Worm (Caenorhabditis elegans) whole organism, L4/young adult: ENCODE measurements around the gene F11G11.5.
"Not testable (repeated sequence)": the region's sequence is repeated elsewhere in the genome, so short reads cannot be mapped to it uniquely, and the experiment has no call there.

ENCODE experiments used
- W03F9.2 ChIP-seq: fragments of 150-350 bp; optimal IDR thresholded peaks from 2 replicates; lab custom pipeline; 2014; ENCODE audit warnings: missing biosample characterization, missing genetic modification characterization
- dao-5 ChIP-seq: sonication (generic microtip); optimal IDR thresholded peaks from 2 replicates; lab custom pipeline; 2016; ENCODE audit warnings: missing genotype, missing genetic modification characterization, moderate library complexity, missing compliant biosample characterization
- him-1 ChIP-seq: sonication (generic microtip); optimal IDR thresholded peaks from 2 replicates; lab custom pipeline; 2016; ENCODE audit warnings: missing genotype, missing genetic modification reagents, missing genetic modification characterization, missing compliant biosample characterization

F11G11.5 gene

DNA sequence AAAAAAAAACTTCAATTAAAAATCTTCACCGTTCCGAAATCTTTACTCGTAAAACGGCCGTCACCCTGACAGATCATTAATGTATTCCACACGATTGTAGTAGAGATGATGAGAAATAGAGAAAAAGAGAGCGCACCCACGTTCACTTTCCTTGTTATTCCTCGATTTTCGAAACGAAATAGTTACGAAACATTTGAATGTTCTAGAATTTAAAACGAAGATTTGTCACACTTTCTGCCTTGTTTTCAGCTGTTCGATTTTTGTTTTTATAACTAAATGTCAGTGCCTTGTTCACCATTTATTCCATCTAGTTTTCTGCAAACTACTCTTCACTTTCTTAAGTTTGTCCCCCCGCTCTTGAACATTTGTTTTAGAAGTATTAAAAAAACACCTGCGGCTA lies 3.0 kb upstream of the F11G11.5 start:
- no peak for TF ChIP-seq him-1 (tag; lab: Kevin White, UChicago)

DNA sequence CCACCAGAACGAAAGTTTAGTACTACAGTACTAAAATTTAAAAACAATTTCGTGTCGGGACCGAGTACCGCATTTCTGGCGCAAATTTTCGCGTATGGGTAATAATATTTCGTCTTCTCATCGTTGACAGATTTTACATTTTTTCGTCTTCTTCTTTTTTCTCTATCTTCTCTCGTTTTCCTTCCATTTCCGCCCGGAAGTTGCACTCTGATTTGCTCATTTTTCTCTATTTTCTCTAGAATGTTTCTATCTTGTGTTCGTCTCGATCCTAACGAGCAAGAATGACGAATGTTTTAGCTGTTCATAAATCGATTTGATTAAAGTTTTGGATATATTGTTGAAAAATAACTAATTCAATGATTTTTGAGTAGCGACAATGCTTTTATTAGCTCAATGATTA lies 2.2 kb upstream of the F11G11.5 start:
- TF ChIP-seq dao-5 (no peak), W03F9.2 (no peak), him-1 (tag; lab: Kevin White, UChicago) (peak; percentile 0)

DNA sequence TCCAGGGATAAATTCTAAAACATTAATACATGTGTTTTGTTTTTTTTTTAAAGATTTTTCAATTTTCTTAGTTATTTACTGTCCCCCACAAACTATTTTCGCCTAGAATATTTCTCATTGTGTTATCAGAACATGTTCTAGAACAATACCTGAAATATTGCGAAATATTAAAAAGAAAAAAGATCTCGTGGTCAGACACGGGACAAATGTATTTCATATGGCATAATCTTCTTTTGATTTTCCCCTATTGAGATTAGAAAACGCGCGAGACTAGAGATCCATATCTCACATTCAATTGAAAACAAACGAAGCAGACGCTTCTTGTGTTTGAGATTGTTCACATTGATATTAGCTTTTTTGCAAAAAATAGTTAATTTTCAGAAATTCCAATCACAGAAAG lies 1.6 kb upstream of the F11G11.5 start:
- no peak for TF ChIP-seq him-1 (tag; lab: Kevin White, UChicago)
- no peak for TF ChIP-seq dao-5
- TF ChIP-seq W03F9.2, result peak; percentile 5

DNA sequence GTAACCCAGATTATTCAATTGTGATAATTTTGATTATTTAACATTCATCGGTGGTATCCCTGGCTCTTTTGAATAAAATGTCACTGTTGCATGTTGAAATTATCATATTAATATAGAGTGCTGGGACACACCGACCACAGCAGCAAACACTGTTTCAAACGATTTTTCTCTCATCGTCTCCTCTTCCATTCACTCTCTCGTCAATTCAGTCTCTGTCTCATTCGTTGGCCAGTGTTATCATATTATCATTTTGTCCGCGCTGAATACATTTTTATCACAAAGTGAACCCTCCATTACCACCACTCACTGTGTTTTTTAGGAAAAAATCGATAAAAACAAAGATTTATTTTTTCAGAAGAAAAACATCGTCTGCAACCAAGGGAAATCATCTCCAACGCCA lies 637 bp upstream of the F11G11.5 start:
- TF ChIP-seq W03F9.2 (no peak), him-1 (tag; lab: Kevin White, UChicago) (no peak), dao-5 (no peak)

DNA sequence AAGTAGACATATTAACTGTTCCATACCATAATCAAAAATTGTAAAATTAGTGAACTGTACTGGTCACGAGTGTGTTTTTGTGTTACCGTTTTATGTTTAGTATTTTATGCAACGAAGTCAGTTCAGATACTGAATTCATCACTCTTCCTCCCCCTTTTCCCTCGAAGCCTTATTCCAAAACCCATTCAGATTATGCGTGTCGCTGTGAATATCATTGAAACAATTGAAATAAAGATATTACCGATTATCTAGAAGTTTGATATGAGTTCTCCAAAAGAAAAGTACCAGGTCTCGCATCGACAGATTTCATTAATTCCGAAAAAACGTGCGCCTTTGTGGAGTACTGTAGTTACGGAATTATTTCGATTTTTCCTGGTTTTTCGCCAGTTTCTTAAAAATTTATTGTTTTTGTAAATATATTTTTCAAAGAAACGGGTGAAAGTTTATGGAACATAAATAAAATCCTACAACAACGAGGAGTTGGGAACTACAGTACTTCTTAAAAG lies 1.2 kb downstream of the F11G11.5 start:
- TF ChIP-seq dao-5 (no peak), him-1 (tag; lab: Kevin White, UChicago) (no peak), W03F9.2 (no peak)

DNA sequence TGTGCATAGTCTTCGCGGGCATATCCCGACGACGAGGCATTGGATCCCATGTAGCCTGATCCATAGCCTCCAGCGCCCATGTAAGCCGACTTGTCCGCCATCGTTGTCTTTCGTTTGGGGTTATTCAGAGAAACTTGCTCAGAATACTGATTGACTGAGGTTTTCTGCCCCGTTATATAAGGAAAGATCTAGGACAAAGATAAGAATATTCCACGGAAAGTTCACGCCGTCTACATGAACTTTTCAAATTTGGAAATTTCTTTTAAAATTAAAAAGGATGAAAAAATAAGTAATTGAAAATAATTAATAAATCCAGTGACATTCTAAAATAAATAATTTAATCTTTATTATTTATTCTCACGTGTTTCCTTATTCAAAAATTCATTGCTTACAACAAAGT lies 2.5 kb downstream of the F11G11.5 start, which contains the start of the genes nspd-5 and F11G11.4:
nspd-5 (minus strand) TSS at position 101 of the 400 bp plus-strand sequence.
F11G11.4 (plus strand) TSS at position 335 of the 400 bp plus-strand sequence.
- TF ChIP-seq dao-5; him-1 (tag; lab: Kevin White, UChicago); W03F9.2: not testable (repeated sequence)

DNA sequence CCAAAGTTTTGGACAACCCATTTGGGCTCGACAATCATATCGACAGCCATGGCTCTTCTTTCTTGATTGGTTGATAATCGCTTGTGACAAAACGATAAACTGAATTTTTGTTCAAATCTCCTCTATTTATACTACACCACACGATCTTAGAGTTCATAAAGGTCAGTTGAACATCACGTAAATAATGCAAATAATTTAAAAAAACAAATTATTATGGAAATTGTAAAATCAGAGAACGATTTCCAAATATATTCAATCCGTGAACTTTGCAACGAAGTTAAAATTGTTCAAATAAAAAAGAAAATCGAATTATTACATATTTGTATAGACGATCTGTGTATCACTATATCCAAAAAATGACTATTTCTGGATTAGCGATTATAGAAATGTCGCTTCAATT lies 5.6 kb downstream of the F11G11.5 start, which contains the start of the genes mpst-4 and F11G11.14:
mpst-4 (minus strand) TSS at position 101 of the 400 bp plus-strand sequence.
F11G11.14 (plus strand) TSS at position 325 of the 400 bp plus-strand sequence.
- TF ChIP-seq him-1 (tag; lab: Kevin White, UChicago) (no peak), W03F9.2 (no peak), dao-5 (no peak)

DNA sequence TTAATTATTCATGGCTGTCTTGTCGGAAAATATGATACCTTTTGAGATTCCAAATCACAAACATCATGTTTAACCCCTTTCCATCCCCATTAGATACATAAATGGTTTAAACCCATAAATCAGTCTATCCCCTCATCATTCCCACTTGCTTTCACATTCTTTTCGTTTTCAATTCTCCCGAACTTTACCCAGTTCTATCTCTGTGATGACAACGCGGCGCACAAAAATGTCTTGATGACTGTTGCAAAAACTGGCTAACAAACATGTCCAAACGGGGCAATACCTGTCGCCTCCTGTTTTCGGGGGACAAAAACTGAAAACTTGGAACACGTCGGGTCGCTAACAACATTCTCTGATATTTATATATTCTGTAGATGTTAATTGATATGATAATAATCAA lies 8.3 kb downstream of the F11G11.5 start:
- TF ChIP-seq him-1 (tag; lab: Kevin White, UChicago) (no peak), dao-5 (no peak), W03F9.2 (no peak)

DNA sequence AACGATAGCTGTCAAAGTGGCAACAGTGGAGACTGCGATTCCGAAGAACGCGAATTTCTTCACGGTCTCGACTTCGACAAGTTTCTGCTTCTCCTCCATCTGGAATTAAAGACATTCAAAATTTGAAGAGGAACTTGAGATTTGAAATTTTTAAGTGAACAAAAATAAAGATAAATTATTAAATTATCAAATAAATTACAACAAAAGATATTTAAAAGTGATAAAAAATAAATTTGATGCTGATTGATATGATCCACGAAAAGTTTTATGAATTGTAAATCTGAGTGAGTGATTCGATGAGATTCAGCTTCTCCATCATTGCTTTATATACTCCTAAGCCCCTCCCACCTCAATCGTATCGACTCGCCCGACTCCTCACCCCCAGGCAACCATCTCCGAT lies 9.8 kb downstream of the F11G11.5 start, which contains the start of gene col-17:
col-17 (minus strand) TSS at position 101 of the 400 bp plus-strand sequence.
- TF ChIP-seq W03F9.2, result no peak
- TF ChIP-seq him-1 (tag; lab: Kevin White, UChicago), result no peak
- TF ChIP-seq dao-5, result no peak

DNA sequence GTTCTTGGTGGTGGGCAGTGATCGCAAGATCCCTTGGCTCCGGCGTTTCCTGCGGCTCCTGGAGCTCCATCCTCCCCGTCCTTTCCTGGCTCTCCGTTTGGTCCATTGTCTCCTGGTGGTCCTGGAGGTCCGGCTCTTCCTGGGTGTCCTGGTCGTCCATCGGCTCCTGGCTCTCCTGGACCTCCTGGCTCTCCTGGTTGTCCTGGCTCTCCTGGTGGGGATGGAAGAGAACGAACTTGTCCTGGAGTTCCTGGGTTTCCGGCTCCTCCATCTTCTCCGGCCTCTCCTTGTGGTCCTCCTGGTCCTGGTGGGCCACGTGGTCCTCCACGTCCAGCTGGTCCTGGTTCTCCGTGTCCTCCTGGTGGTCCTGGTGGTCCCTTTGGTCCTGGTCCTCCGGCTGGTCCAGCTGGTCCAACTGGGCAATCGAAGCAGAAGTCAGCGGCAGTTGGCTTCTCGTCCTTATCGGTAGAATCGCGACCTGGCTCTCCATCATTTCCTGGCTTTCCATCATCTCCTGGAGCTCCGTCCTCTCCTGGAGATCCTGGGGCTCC lies 12.1 kb downstream of the F11G11.5 start:
- TF ChIP-seq dao-5 (no peak), him-1 (tag; lab: Kevin White, UChicago) (no peak), W03F9.2 (no peak)

DNA sequence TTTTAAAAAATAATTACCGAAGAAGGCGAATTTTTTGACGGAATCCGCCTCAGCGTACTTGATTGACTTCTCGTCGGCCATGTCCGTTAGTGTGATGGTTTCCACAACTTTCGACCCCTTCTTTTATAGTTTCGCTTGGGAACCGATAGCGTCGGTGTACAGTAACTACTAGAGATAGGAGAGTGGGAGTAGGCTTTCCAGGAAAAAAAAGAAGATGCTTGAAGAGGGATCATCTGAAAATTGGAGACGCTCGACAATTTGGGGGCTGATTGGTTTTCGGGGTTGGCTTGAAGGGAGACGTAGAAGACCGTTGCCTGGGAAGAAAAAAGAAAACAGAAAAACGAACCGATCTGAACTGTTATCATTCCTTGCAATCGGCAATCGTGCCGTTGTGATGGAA lies 13.0 kb downstream of the F11G11.5 start, which contains the start of gene col-20:
col-20 (minus strand) TSS at position 101 of the 400 bp plus-strand sequence.
- TF ChIP-seq dao-5 (no peak), him-1 (tag; lab: Kevin White, UChicago) (no peak), W03F9.2 (no peak)

DNA sequence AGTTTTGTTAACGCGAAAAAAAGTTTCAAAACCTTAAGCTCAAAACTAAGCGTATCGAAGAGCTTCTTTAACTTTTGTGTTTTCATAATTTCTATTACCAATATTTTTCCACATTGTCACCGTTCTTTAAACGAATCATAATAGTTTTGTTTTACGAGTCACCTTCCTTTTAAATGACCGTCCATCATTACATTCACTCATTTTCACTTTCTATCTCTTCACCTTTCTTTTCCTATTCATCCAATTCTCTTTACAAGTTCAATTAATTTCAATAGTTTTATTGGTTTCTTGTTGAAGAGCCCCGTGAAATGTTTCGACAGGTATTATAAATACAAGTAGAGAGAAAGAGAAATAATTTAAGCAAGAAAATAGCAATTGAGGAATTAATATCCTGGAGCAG lies 14.1 kb downstream of the F11G11.5 start:
- TF ChIP-seq dao-5 (no peak), W03F9.2 (no peak), him-1 (tag; lab: Kevin White, UChicago) (no peak)

DNA sequence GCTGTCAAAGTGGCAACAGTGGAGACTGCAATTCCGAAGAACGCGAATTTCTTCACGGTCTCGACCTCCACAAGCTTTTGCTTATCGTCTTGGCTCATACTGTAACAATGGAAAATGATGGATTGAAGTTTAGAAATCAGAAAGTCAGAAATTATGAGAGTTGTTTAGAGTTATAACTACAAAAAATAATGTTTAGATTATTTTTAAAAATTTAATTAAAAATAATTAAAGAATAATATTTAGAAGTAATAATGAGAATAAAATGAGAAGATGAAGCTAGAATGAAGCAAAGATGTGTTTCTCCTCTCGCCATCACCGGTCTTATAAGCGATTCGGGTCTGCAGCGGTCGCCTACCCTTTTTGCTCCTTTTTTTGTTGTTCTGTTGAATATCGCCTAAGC lies 15.3 kb downstream of the F11G11.5 start, which contains the start of gene col-73:
col-73 (minus strand) TSS at position 101 of the 400 bp plus-strand sequence.
- TF ChIP-seq dao-5 (no peak), W03F9.2 (no peak), him-1 (tag; lab: Kevin White, UChicago) (no peak)

DNA sequence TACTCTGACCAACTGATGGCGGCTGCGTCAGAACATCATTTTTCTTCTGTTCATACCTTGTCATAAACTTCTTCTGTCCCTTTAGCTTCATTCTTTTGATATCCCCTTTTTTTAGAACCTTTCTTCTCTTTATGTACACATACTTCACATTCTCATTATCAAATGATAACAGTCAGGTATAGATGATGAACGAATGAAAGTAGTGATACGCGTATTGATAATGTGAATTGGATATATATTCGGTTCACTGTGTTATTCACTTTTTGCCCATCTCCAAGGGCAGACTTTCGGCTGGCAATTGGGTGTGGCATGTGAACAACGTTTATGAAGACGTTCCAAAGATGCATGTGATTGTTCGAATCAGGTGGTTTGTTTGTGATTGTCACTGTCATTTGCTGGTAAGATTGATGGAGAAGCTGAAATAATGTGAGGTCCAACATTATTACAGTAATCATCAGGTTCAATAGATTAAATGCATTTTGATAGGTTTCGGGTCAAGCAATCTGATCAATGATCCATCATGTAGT lies 16.7 kb downstream of the F11G11.5 start, which contains the start of gene F11G11.15:
F11G11.15 (plus strand) TSS at position 511 of the 527 bp plus-strand sequence.
- TF ChIP-seq W03F9.2 (no peak), dao-5 (no peak), him-1 (tag; lab: Kevin White, UChicago) (no peak)

DNA sequence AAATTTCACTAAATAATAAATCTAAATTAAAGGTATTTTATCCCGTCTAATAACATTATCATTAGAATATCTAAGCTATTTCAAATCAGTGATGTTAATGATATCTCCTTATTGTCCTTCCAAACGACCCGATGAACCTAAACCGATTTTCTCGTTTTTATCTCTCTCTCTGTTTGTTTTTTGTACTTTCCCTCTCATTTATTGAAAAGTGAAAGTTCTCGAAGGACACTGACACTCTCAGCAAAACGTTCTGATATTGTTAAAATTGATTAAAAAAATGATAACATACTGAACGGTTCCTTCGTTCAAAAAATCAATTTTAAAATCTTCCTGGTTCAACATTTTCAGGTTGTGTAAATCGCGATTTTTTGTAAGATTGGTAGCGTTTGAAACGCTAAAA lies 18.4 kb downstream of the F11G11.5 start, which contains the start of gene F11G11.13:
F11G11.13 (minus strand) TSS at position 89 of the 400 bp plus-strand sequence.
- TF ChIP-seq dao-5 (no peak), W03F9.2 (no peak), him-1 (tag; lab: Kevin White, UChicago) (no peak)
